Worm (Caenorhabditis elegans) whole organism, L3 larva: Measurements from ENCODE around the gene F42A10.9.

Experiments
- aly-2 ChIP-seq: fragments of 150-350 bp; optimal IDR thresholded peaks from 2 replicates; lab custom pipeline; 2014; ENCODE audit warnings: missing biosample characterization, missing genetic modification characterization
- ceh-82 ChIP-seq: fragments of 150-350 bp; optimal IDR thresholded peaks from 2 replicates; lab custom pipeline; 2014; ENCODE audit warnings: missing biosample characterization, missing genetic modification characterization
- elt-3 ChIP-seq, 3 experiments: fragments of 150-350 bp in 1 of 3; sonication (generic microtip) in 2 of 3; optimal IDR thresholded peaks; 2 replicates in 2 of 3; 4 replicates in 1 of 3; lab custom pipeline; 2014 to 2017; ENCODE audit warnings: missing biosample characterization in 3 of 3, missing genetic modification characterization in 3 of 3
- fkh-2 ChIP-seq: fragments of 150-350 bp; optimal IDR thresholded peaks from 2 replicates; lab custom pipeline; 2014; ENCODE audit warnings: missing biosample characterization, missing genetic modification reagents, missing genetic modification characterization
- nhr-12 ChIP-seq: fragments of 150-350 bp; optimal IDR thresholded peaks from 2 replicates; lab custom pipeline; 2014; ENCODE audit warnings: missing biosample characterization, missing genetic modification characterization

- TF ChIP-seq aly-2 (tag; lab: Kevin White, UChicago) (no peak), elt-3 (tag; optimal IDR thresholded peaks at IDR 0.05; lab: Kevin White, UChicago) (no peak), ceh-82 (tag; lab: Kevin White, UChicago) (no peak), fkh-2 (tag; lab: Kevin White, UChicago) (no peak), nhr-12 (no peak)
Observed at ce11 chrIII:6201325-6201724, 37.0 kb downstream of the F42A10.9 start.
